Worm (Caenorhabditis elegans) whole organism, midembryonic: ENCODE results near the gene srx-77.

ENCODE experiments used
- ref-1 ChIP-seq: fragments of 200-800 bp; sonication (Bioruptor generic); conservative IDR thresholded peaks from 2 replicates; pipeline ENCODE4 v1.3.6; 2022; ENCODE audit warnings: missing genetic modification reagents, missing genetic modification characterization, missing compliant biosample characterization
- ztf-23 ChIP-seq: fragments of 200-800 bp; sonication (Bioruptor generic); IDR thresholded peaks from 2 replicates; pipeline ENCODE4 v1.3.6; 2022; ENCODE audit warnings: missing genetic modification reagents, missing genetic modification characterization, missing compliant biosample characterization
- ztf-29 ChIP-seq: fragments of 200-800 bp; sonication (Bioruptor generic); IDR thresholded peaks from 2 replicates; pipeline ENCODE4 v1.3.6; 2022; ENCODE audit warnings: missing genetic modification reagents, missing genetic modification characterization, missing compliant biosample characterization

- TF ChIP-seq ref-1 (no peak), ztf-23 (GFP tag; lab: Robert Waterston, UW) (no peak), ztf-29 (no peak)
These were observed 43.8 kb downstream of the srx-77 start for ce11 chrV:4624717-4625116.
